Worm (Caenorhabditis elegans) whole organism, young adult: ENCODE results near the gene fcmt-1.

ENCODE experiments used
- B0261.1 ChIP-seq: sonication (generic microtip); optimal IDR thresholded peaks from 2 replicates; lab custom pipeline; 2016; ENCODE audit warnings: mild to moderate bottlenecking, missing genetic modification characterization, moderate library complexity, missing compliant biosample characterization
- C06A6.2 ChIP-seq: fragments of 200-800 bp; sonication (Bioruptor generic); conservative IDR thresholded peaks from 2 replicates; pipeline ENCODE4 v1.3.6; 2022; ENCODE audit warnings: missing genetic modification characterization, missing compliant biosample characterization
- D2030.7 ChIP-seq: fragments of 200-800 bp; sonication (Bioruptor generic); IDR thresholded peaks from 2 replicates; pipeline ENCODE4 v1.3.6; 2022; ENCODE audit warnings: missing genetic modification reagents, missing genetic modification characterization, missing compliant biosample characterization
- F22D6.2 ChIP-seq: sonication (generic microtip); optimal IDR thresholded peaks from 2 replicates; lab custom pipeline; 2016; ENCODE audit warnings: mild to moderate bottlenecking, missing genetic modification characterization, missing compliant biosample characterization
- F23B12.7 ChIP-seq: sonication (generic microtip); optimal IDR thresholded peaks from 2 replicates; lab custom pipeline; 2017; ENCODE audit warnings: missing genetic modification characterization, mild to moderate bottlenecking, missing compliant biosample characterization, antibody characterized with exemption, moderate library complexity; ENCODE audit not compliant: insufficient read depth
- F33H1.4 ChIP-seq: fragments of 200-800 bp; sonication (Bioruptor generic); IDR thresholded peaks from 2 replicates; pipeline ENCODE4 v1.3.6; 2022; ENCODE audit warnings: missing genetic modification reagents, missing genetic modification characterization, missing compliant biosample characterization
- F52B5.7 ChIP-seq: sonication (generic microtip); optimal IDR thresholded peaks from 2 replicates; lab custom pipeline; 2016; ENCODE audit warnings: mild to moderate bottlenecking, missing genetic modification characterization, missing compliant biosample characterization
- F57C9.4 ChIP-seq: sonication (generic microtip); optimal IDR thresholded peaks from 2 replicates; lab custom pipeline; 2017; ENCODE audit warnings: mild to moderate bottlenecking, missing genetic modification characterization, missing compliant biosample characterization
- K12H6.12 ChIP-seq: fragments of 200-800 bp; sonication (Bioruptor generic); optimal IDR thresholded peaks from 2 replicates; lab custom pipeline; 2018; ENCODE audit warnings: mild to moderate bottlenecking, missing genetic modification characterization, missing compliant biosample characterization
- T26A5.8 ChIP-seq: sonication (generic microtip); optimal IDR thresholded peaks from 2 replicates; lab custom pipeline; 2016; ENCODE audit warnings: missing genetic modification characterization, missing compliant biosample characterization
- Y79H2A.3 ChIP-seq: fragments of 200-800 bp; sonication (Bioruptor generic); conservative IDR thresholded peaks from 2 replicates; pipeline ENCODE4 v1.3.6; 2022; ENCODE audit warnings: missing genetic modification reagents, missing genetic modification characterization, missing compliant biosample characterization
- aptf-2 ChIP-seq: fragments of 200-800 bp; sonication (Bioruptor generic); conservative IDR thresholded peaks from 2 replicates; pipeline ENCODE4 v1.3.6; 2022; ENCODE audit warnings: missing genetic modification reagents, missing genetic modification characterization, missing compliant biosample characterization
- athp-1 ChIP-seq: sonication (generic microtip); optimal IDR thresholded peaks from 2 replicates; lab custom pipeline; 2017; ENCODE audit warnings: mild to moderate bottlenecking, missing genetic modification characterization, missing compliant biosample characterization
- attf-6 ChIP-seq: fragments of 200-800 bp; sonication (Bioruptor generic); IDR thresholded peaks from 2 replicates; pipeline ENCODE4 v1.3.6; 2022; ENCODE audit warnings: missing genetic modification reagents, missing genetic modification characterization, missing compliant biosample characterization
- ceh-100 ChIP-seq: fragments of 200-800 bp; sonication (Bioruptor generic); IDR thresholded peaks from 2 replicates; pipeline ENCODE4 v1.3.6; 2022; ENCODE audit warnings: missing genetic modification reagents, missing genetic modification characterization, missing compliant biosample characterization
- ceh-27 ChIP-seq: fragments of 200-800 bp; sonication (Bioruptor generic); optimal IDR thresholded peaks from 2 replicates; lab custom pipeline; 2018; ENCODE audit warnings: mild to moderate bottlenecking, missing genetic modification characterization, moderate library complexity, missing compliant biosample characterization
- ceh-40 ChIP-seq: fragments of 200-800 bp; sonication (Bioruptor generic); IDR thresholded peaks from 2 replicates; pipeline ENCODE4 v1.3.6; 2022; ENCODE audit warnings: missing genetic modification characterization, missing compliant biosample characterization
- ceh-91 ChIP-seq: fragments of 200-800 bp; sonication (Bioruptor generic); IDR thresholded peaks from 2 replicates; pipeline ENCODE4 v1.3.6; 2022; ENCODE audit warnings: missing genetic modification reagents, missing genetic modification characterization, missing compliant biosample characterization
- chd-7 ChIP-seq: sonication (generic microtip); optimal IDR thresholded peaks from 2 replicates; lab custom pipeline; 2016; ENCODE audit warnings: mild to moderate bottlenecking, missing genetic modification characterization, moderate library complexity, missing compliant biosample characterization
- dpff-1 ChIP-seq: sonication (generic microtip); optimal IDR thresholded peaks from 2 replicates; lab custom pipeline; 2017; ENCODE audit warnings: mild to moderate bottlenecking, missing genetic modification characterization, missing compliant biosample characterization
- efl-1 ChIP-seq: fragments of 150-350 bp; optimal IDR thresholded peaks from 2 replicates; lab custom pipeline; 2014; ENCODE audit warnings: missing biosample characterization, missing genetic modification reagents, missing genetic modification characterization
- ets-4 ChIP-seq: fragments of 200-800 bp; sonication (Bioruptor generic); optimal IDR thresholded peaks from 2 replicates; lab custom pipeline; 2018; ENCODE audit warnings: mild to moderate bottlenecking, missing genetic modification characterization, missing compliant biosample characterization
- fkh-3 ChIP-seq: sonication (generic microtip); optimal IDR thresholded peaks from 2 replicates; lab custom pipeline; 2016; ENCODE audit warnings: mild to moderate bottlenecking, missing genetic modification characterization, missing compliant biosample characterization
- hlh-12 ChIP-seq: sonication (generic microtip); optimal IDR thresholded peaks from 2 replicates; lab custom pipeline; 2016; ENCODE audit warnings: missing genetic modification characterization, missing compliant biosample characterization
- hmg-1.2 ChIP-seq: fragments of 200-800 bp; sonication (Bioruptor generic); IDR thresholded peaks from 2 replicates; pipeline ENCODE4 v1.3.6; 2022; ENCODE audit warnings: missing genetic modification reagents, missing genetic modification characterization, missing compliant biosample characterization
- hmg-20 ChIP-seq: fragments of 200-800 bp; sonication (Bioruptor generic); IDR thresholded peaks from 2 replicates; pipeline ENCODE4 v1.3.6; 2022; ENCODE audit warnings: missing genetic modification reagents, missing genetic modification characterization, missing compliant biosample characterization
- let-526 ChIP-seq: fragments of 200-800 bp; sonication (Bioruptor generic); IDR thresholded peaks from 2 replicates; pipeline ENCODE4 v1.3.6; 2022; ENCODE audit warnings: missing genetic modification reagents, missing genetic modification characterization, missing compliant biosample characterization
- let-607 ChIP-seq, 2 experiments: fragments of 200-800 bp in 1 of 2; sonication (Bioruptor generic) in 1 of 2; sonication (generic microtip) in 1 of 2; optimal IDR thresholded peaks; 2 replicates each; lab custom pipeline; 2016 to 2018; ENCODE audit warnings: mild to moderate bottlenecking in 2 of 2, missing compliant biosample characterization in 2 of 2, missing genetic modification characterization in 2 of 2, moderate library complexity in 2 of 2, missing genotype in 1 of 2
- lin-54 ChIP-seq: fragments of 200-800 bp; sonication (Bioruptor generic); optimal IDR thresholded peaks from 2 replicates; lab custom pipeline; 2018; ENCODE audit warnings: mild to moderate bottlenecking, missing genetic modification characterization, missing compliant biosample characterization
- lsl-1 ChIP-seq: fragments of 200-800 bp; sonication (Bioruptor generic); optimal IDR thresholded peaks from 2 replicates; lab custom pipeline; 2018; ENCODE audit warnings: mild to moderate bottlenecking, missing genetic modification characterization, moderate library complexity, missing compliant biosample characterization
- madf-6 ChIP-seq: fragments of 200-800 bp; sonication (Bioruptor generic); IDR thresholded peaks from 2 replicates; pipeline ENCODE4 v1.3.6; 2022; ENCODE audit warnings: missing genetic modification reagents, missing genetic modification characterization, missing compliant biosample characterization
- madf-8 ChIP-seq: fragments of 200-800 bp; sonication (Bioruptor generic); conservative IDR thresholded peaks from 2 replicates; pipeline ENCODE4 v1.3.6; 2022; ENCODE audit warnings: missing genetic modification reagents, missing genetic modification characterization, missing compliant biosample characterization
- nfya-1 ChIP-seq: sonication (generic microtip); optimal IDR thresholded peaks from 2 replicates; lab custom pipeline; 2017; ENCODE audit warnings: antibody characterized with exemption, missing compliant biosample characterization, missing genetic modification characterization, borderline replicate concordance; ENCODE audit not compliant: insufficient read depth
- rcor-1 ChIP-seq: fragments of 200-800 bp; sonication (Bioruptor generic); IDR thresholded peaks from 2 replicates; pipeline ENCODE4 v1.3.6; 2022; ENCODE audit warnings: missing genetic modification reagents, missing genetic modification characterization, missing compliant biosample characterization
- repo-1 ChIP-seq: sonication (generic microtip); optimal IDR thresholded peaks from 2 replicates; lab custom pipeline; 2017; ENCODE audit warnings: mild to moderate bottlenecking, missing genetic modification characterization, missing compliant biosample characterization
- sdz-38 ChIP-seq: sonication (generic microtip); optimal IDR thresholded peaks from 2 replicates; lab custom pipeline; 2016; ENCODE audit warnings: missing genotype, missing genetic modification characterization, missing compliant biosample characterization
- snpc-1.1 ChIP-seq: sonication (generic microtip); optimal IDR thresholded peaks from 2 replicates; lab custom pipeline; 2017; ENCODE audit warnings: missing genetic modification characterization, mild to moderate bottlenecking, missing compliant biosample characterization, antibody characterized with exemption, moderate library complexity, missing genotype, missing genetic modification reagents; ENCODE audit not compliant: insufficient read depth
- tbx-9 ChIP-seq: sonication (generic microtip); optimal IDR thresholded peaks from 2 replicates; lab custom pipeline; 2016; ENCODE audit warnings: borderline replicate concordance, missing genetic modification characterization, inconsistent platforms, missing compliant biosample characterization
- ztf-26 ChIP-seq: sonication (generic microtip); optimal IDR thresholded peaks from 2 replicates; lab custom pipeline; 2017; ENCODE audit warnings: missing genetic modification characterization, missing compliant biosample characterization
- ztf-3 ChIP-seq: fragments of 200-800 bp; sonication (Bioruptor generic); optimal IDR thresholded peaks from 2 replicates; lab custom pipeline; 2018; ENCODE audit warnings: mild to moderate bottlenecking, missing genetic modification characterization, missing compliant biosample characterization
- ztf-6 ChIP-seq: fragments of 200-800 bp; sonication (Bioruptor generic); IDR thresholded peaks from 2 replicates; pipeline ENCODE4 v1.3.6; 2022; ENCODE audit warnings: missing genetic modification reagents, missing genetic modification characterization, missing compliant biosample characterization

The fcmt-1 gene

DNA sequence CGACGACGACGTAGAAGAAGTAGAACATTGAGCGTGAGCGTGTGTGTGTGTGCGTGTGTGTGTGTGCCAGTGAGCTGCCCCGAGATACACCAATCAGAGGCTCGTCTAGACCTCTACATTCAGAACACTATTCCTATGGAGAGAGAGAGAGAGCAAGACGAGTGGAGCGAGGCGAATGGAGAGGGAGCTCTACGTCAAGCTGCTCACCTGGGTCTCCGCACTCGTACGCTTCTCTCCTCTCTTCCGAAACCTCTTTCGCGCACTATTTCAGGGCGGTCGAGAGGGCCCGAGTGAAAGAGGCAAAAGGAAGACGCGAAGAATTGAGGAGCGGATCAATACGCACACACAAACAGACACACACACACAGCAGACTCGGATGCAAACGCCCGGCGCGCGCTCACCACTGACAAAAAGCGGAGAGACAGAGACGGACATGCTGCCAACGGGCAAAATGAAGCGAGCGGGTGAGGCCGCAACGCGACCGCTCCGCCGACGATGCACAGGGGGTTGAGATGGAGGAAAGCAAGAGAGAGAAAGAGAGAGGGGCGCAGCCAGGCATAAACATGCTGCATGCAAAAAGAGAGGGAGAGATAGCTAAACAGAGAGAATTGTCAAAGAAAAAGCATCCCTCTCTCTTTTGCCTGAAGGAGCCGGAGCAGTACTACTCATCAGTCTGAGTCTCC is 40.3 kb upstream of the fcmt-1 start (continued):
- TF ChIP-seq chd-7 (tag; lab: Kevin White, UChicago), result peak; percentile 74

DNA sequence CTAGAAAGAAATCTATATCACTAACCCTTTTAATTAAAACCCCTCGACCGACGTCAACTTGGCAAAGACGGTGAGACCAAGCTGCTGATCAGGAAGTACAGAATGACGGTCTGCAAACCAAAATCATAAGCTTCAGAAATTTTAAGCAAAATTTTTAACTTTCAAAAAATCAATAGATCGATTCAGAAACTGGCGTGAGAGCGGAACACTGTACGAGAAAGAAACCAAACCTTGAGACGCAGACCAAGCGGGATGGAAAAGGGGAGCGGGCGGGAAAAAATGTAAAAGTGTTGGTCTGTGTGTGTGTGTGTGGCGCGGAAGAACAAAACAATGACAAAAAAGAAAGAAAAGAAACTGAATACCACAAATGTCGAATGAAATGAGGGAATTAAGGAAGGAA is 39.1 kb upstream of the fcmt-1 start, which contains the start of the genes F44E5.17 and gpb-1:
Gene F44E5.17 (minus strand): TSS at position 101 of the 400 bp plus-strand sequence.
Gene gpb-1 (minus strand): TSS at position 118 of the 400 bp plus-strand sequence.
- TF ChIP-seq F57C9.4 (tag; lab: Kevin White, UChicago) (no peak), madf-8 (GFP tag; lab: Robert Waterston, UW) (no peak), tbx-9 (tag; lab: Kevin White, UChicago) (no peak), ets-4 (GFP tag; lab: Kevin White, UChicago) (no peak), hlh-12 (tag; lab: Kevin White, UChicago) (no peak), ceh-40 (GFP tag; lab: Robert Waterston, UW) (no peak), efl-1 (peak; percentile 6), ztf-26 (tag; lab: Kevin White, UChicago) (no peak), C06A6.2 (GFP tag; lab: Robert Waterston, UW) (no peak), dpff-1 (no peak), B0261.1 (tag; lab: Kevin White, UChicago) (no peak), snpc-1.1 (tag; lab: Kevin White, UChicago) (no peak), hmg-1.2 (GFP tag; lab: Robert Waterston, UW) (peak; percentile 11; the same call in 1 of the 2 replicates), T26A5.8 (tag; lab: Kevin White, UChicago) (no peak)
- TF ChIP-seq, all 124 proteins: peak for 2

DNA sequence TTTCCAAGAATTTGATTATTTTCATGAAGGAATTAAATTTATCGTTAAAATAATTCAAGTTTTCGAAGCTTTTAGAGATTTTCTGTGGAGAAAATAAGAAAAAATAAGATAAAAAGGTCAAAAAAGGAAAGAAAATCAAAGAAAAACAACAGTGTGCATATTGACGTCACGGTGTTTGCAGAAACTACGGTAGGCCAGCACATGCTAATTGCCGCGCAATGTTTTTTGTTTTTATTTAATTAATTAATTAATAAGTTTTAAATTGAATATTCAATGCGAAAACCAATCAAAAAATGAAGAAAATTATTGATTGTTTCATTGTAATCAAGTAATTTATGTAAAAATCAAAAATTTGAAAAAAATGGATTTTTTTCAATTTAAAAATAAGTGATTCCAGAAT is 38.5 kb upstream of the fcmt-1 start:
- TF ChIP-seq rcor-1 (GFP tag; lab: Robert Waterston, UW) (no peak), athp-1 (tag; lab: Kevin White, UChicago) (peak; percentile 27), lsl-1 (GFP tag; lab: Kevin White, UChicago) (peak; percentile 67), madf-6 (GFP tag; lab: Robert Waterston, UW) (peak; percentile 39; the same call in 1 of the 2 replicates), F23B12.7 (tag; lab: Kevin White, UChicago) (peak; percentile 1), D2030.7 (0 out of 2 replicates have a peak, but pooled peaks have one; percentile 13)

DNA sequence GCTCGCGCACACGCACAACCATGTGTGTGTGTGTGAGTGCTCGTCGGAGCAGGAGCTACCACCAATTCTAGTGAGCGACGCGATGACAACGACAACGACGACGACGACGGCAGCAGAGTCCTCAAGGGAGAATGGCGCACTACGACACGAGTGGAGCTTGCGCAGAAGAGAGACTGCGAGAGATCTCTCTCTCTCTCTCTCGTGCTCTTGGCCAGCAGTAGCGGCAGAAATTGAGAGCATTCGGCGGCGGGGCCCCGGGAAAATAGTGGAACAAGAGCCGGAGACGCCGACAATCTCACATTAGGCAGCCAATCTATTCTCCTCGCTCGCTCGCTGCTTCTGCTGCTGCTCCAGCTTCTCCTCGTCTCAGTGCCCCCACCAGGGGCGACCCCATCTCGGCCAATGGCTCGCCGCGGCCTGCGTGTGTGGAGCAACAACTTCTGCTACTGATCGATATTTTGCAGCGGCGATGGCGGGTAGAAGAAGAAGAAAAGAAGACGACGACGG is 37.5 kb upstream of the fcmt-1 start:
- TF ChIP-seq F52B5.7 (peak; percentile 60), T26A5.8 (tag; lab: Kevin White, UChicago) (no peak), F33H1.4 (GFP tag; lab: Robert Waterston, UW) (no peak), lin-54 (no peak), ztf-6 (GFP tag; lab: Robert Waterston, UW) (no peak), F57C9.4 (tag; lab: Kevin White, UChicago) (peak; percentile 30), ceh-100 (peak; percentile 36; the same call in 1 of the 2 replicates), let-607 (tag; optimal IDR thresholded peaks at IDR 0.05; lab: Kevin White, UChicago) (peak in 1 of 2 experiments; percentile 18), nfya-1 (tag; lab: Kevin White, UChicago) (no peak), snpc-1.1 (tag; lab: Kevin White, UChicago) (no peak), hmg-20 (GFP tag; lab: Robert Waterston, UW) (no peak), ceh-91 (no peak), B0261.1 (tag; lab: Kevin White, UChicago) (no peak), fkh-3 (tag; lab: Kevin White, UChicago) (no peak), attf-6 (GFP tag; lab: Robert Waterston, UW) (no peak), sdz-38 (tag; lab: Kevin White, UChicago) (no peak), F22D6.2 (no peak), ceh-27 (peak; percentile 8), K12H6.12 (tag; lab: Kevin White, UChicago) (peak; percentile 78), Y79H2A.3 (GFP tag; lab: Robert Waterston, UW) (no peak; the same call in 1 of the 2 replicates), aptf-2 (GFP tag; lab: Robert Waterston, UW) (no peak), repo-1 (peak; percentile 52), tbx-9 (tag; lab: Kevin White, UChicago) (no peak), ztf-3 (no peak), let-526 (GFP tag; lab: Robert Waterston, UW) (no peak)
